Worm (Caenorhabditis elegans) whole organism, late embryonic: Measurements from ENCODE around the gene gsnl-1.

Source experiments
- C38D4.7 ChIP-seq: fragments of 200-800 bp; sonication (Bioruptor generic); optimal IDR thresholded peaks from 2 replicates; lab custom pipeline; 2018; ENCODE audit warnings: mild to moderate bottlenecking, missing genetic modification characterization, moderate library complexity, missing compliant biosample characterization
- F13H6.1 ChIP-seq: sonication (generic microtip); optimal IDR thresholded peaks from 2 replicates; lab custom pipeline; 2016; ENCODE audit warnings: missing genetic modification characterization, missing compliant biosample characterization
- K02D7.2 ChIP-seq: sonication (generic microtip); optimal IDR thresholded peaks from 2 replicates; lab custom pipeline; 2017; ENCODE audit warnings: mild to moderate bottlenecking, missing genetic modification characterization, missing compliant biosample characterization
- K09A11.1 ChIP-seq: sonication (generic microtip); optimal IDR thresholded peaks from 2 replicates; lab custom pipeline; 2017; ENCODE audit warnings: antibody characterized with exemption, mild to moderate bottlenecking, missing genetic modification characterization, missing compliant biosample characterization; ENCODE audit not compliant: insufficient read depth
- T23F11.4 ChIP-seq: fragments of 200-800 bp; sonication (Bioruptor generic); optimal IDR thresholded peaks from 2 replicates; lab custom pipeline; 2018; ENCODE audit warnings: mild to moderate bottlenecking, missing genetic modification characterization, missing compliant biosample characterization
- ahr-1 ChIP-seq: sonication (generic microtip); optimal IDR thresholded peaks from 2 replicates; lab custom pipeline; 2016; ENCODE audit warnings: missing genetic modification characterization, missing compliant biosample characterization
- ama-1 ChIP-seq: fragments of 150-350 bp; optimal IDR thresholded peaks from 2 replicates; lab custom pipeline; 2014
- ceh-14 ChIP-seq: sonication (generic microtip); optimal IDR thresholded peaks from 2 replicates; lab custom pipeline; 2016; ENCODE audit warnings: missing genotype, missing genetic modification characterization, missing compliant biosample characterization
- ceh-18 ChIP-seq: sonication (generic microtip); optimal IDR thresholded peaks from 2 replicates; lab custom pipeline; 2016; ENCODE audit warnings: missing genetic modification characterization, missing compliant biosample characterization
- ceh-31 ChIP-seq: sonication (generic microtip); optimal IDR thresholded peaks from 2 replicates; lab custom pipeline; 2016; ENCODE audit warnings: missing genetic modification characterization, missing compliant biosample characterization
- ceh-34 ChIP-seq: sonication (generic microtip); optimal IDR thresholded peaks from 2 replicates; lab custom pipeline; 2016; ENCODE audit warnings: mild to moderate bottlenecking, missing genetic modification characterization, missing compliant biosample characterization
- ceh-45 ChIP-seq: fragments of 200-800 bp; sonication (Bioruptor generic); IDR thresholded peaks from 2 replicates; pipeline ENCODE4 v1.3.6; 2022; ENCODE audit warnings: missing genetic modification reagents, missing genetic modification characterization, missing compliant biosample characterization
- ceh-9 ChIP-seq: sonication (generic microtip); optimal IDR thresholded peaks from 2 replicates; lab custom pipeline; 2016; ENCODE audit warnings: mild to moderate bottlenecking, missing genetic modification characterization, inconsistent platforms, missing compliant biosample characterization
- dve-1 ChIP-seq: sonication (generic microtip); optimal IDR thresholded peaks from 2 replicates; lab custom pipeline; 2017; ENCODE audit warnings: antibody characterized with exemption, mild to moderate bottlenecking, missing genetic modification characterization, missing compliant biosample characterization
- elt-2 ChIP-seq: sonication (generic microtip); optimal IDR thresholded peaks from 2 replicates; lab custom pipeline; 2016; ENCODE audit warnings: missing genetic modification reagents, missing genetic modification characterization, missing compliant biosample characterization
- fax-1 ChIP-seq: sonication (generic microtip); optimal IDR thresholded peaks from 2 replicates; lab custom pipeline; 2016; ENCODE audit warnings: missing genotype, missing genetic modification characterization, missing compliant biosample characterization
- fkh-10 ChIP-seq: fragments of 150-350 bp; optimal IDR thresholded peaks from 2 replicates; lab custom pipeline; 2014; ENCODE audit warnings: missing biosample characterization, missing genetic modification reagents, missing genetic modification characterization
- gmeb-2 ChIP-seq: sonication (generic microtip); optimal IDR thresholded peaks from 2 replicates; lab custom pipeline; 2016; ENCODE audit warnings: missing genetic modification characterization, inconsistent platforms, missing compliant biosample characterization
- lin-11 ChIP-seq: fragments of 200-800 bp; sonication (Bioruptor generic); optimal IDR thresholded peaks from 2 replicates; lab custom pipeline; 2018; ENCODE audit warnings: mild to moderate bottlenecking, missing genetic modification characterization, missing compliant biosample characterization
- nfya-1 ChIP-seq: sonication (generic microtip); optimal IDR thresholded peaks from 2 replicates; lab custom pipeline; 2017; ENCODE audit warnings: missing genetic modification characterization, mild to moderate bottlenecking, missing compliant biosample characterization, antibody characterized with exemption, moderate library complexity
- nhr-232 ChIP-seq: sonication (generic microtip); optimal IDR thresholded peaks from 2 replicates; lab custom pipeline; 2016; ENCODE audit warnings: missing genetic modification characterization, missing compliant biosample characterization
- odd-2 ChIP-seq: sonication (generic microtip); optimal IDR thresholded peaks from 2 replicates; lab custom pipeline; 2017; ENCODE audit warnings: antibody characterized with exemption, mild to moderate bottlenecking, missing genetic modification characterization, missing compliant biosample characterization
- pat-9 ChIP-seq: fragments of 200-800 bp; sonication (Bioruptor generic); optimal IDR thresholded peaks from 2 replicates; lab custom pipeline; 2018; ENCODE audit warnings: mild to moderate bottlenecking, missing genetic modification characterization, moderate library complexity, missing compliant biosample characterization
- pha-2 ChIP-seq: sonication (generic microtip); optimal IDR thresholded peaks from 2 replicates; lab custom pipeline; 2017; ENCODE audit warnings: mild to moderate bottlenecking, missing genetic modification characterization, missing compliant biosample characterization
- pros-1 ChIP-seq: fragments of 150-350 bp; optimal IDR thresholded peaks from 2 replicates; lab custom pipeline; 2014; ENCODE audit warnings: missing biosample characterization, missing genetic modification reagents, missing genetic modification characterization
- rnt-1 ChIP-seq: sonication (generic microtip); optimal IDR thresholded peaks from 2 replicates; lab custom pipeline; 2016; ENCODE audit warnings: missing genetic modification characterization, missing compliant biosample characterization
- sox-2 ChIP-seq: fragments of 200-800 bp; sonication (Bioruptor generic); IDR thresholded peaks from 2 replicates; pipeline ENCODE4 v1.3.6; 2022; ENCODE audit warnings: missing genetic modification reagents, missing genetic modification characterization, missing compliant biosample characterization
- sox-4 ChIP-seq: sonication (generic microtip); optimal IDR thresholded peaks from 2 replicates; lab custom pipeline; 2017; ENCODE audit warnings: mild to moderate bottlenecking, missing genetic modification characterization, inconsistent platforms, missing compliant biosample characterization
- syd-9 ChIP-seq: sonication (generic microtip); optimal IDR thresholded peaks from 2 replicates; lab custom pipeline; 2016; ENCODE audit warnings: mild to moderate bottlenecking, missing genetic modification characterization, moderate library complexity, missing compliant biosample characterization
- tbx-2 ChIP-seq: sonication (generic microtip); optimal IDR thresholded peaks from 2 replicates; lab custom pipeline; 2016; ENCODE audit warnings: missing genetic modification characterization, missing compliant biosample characterization
- tbx-7 ChIP-seq: sonication (generic microtip); optimal IDR thresholded peaks from 2 replicates; lab custom pipeline; 2016; ENCODE audit warnings: missing genotype, missing genetic modification characterization, missing compliant biosample characterization
- ttx-3 ChIP-seq: sonication (generic microtip); optimal IDR thresholded peaks from 2 replicates; lab custom pipeline; 2016; ENCODE audit warnings: missing genetic modification reagents, missing genetic modification characterization, missing compliant biosample characterization
- unc-3 ChIP-seq, 2 experiments: fragments of 200-800 bp in 1 of 2; sonication (Bioruptor generic) in 1 of 2; sonication (generic microtip) in 1 of 2; conservative IDR thresholded peaks in 1 of 2; optimal IDR thresholded peaks in 1 of 2; 2 replicates each; pipeline versions ENCODE4 v1.3.6 to Lab custom; 2016 to 2022; ENCODE audit warnings: missing compliant biosample characterization in 2 of 2, missing genetic modification characterization in 2 of 2, missing genetic modification reagents in 1 of 2
- unc-42 ChIP-seq: sonication (generic microtip); optimal IDR thresholded peaks from 2 replicates; lab custom pipeline; 2016; ENCODE audit warnings: missing genotype, missing genetic modification characterization, missing compliant biosample characterization
- unc-86 ChIP-seq: sonication (generic microtip); optimal IDR thresholded peaks from 2 replicates; lab custom pipeline; 2016; ENCODE audit warnings: missing genetic modification characterization, missing compliant biosample characterization

gsnl-1 gene

DNA sequence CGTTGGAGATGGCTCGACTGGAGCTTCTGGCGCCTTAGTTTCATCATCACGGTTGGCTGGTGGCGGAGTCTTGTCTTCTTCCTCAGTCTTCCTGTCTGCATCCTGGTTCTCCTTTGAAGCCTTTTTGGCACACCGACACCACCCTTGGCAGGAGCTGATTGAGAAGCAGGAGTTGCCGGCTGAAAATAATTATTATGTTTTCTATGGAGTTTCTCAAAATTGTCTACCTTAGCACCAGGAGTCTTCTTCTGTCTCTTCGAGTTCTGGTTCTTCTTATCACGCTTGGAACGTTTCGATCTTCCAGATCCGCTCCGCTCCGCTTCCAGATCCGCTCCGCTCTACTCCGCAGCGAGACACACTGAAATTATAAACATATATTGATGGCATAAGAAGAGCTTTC is 16.3 kb upstream of the gsnl-1 start, which contains the start of gene K06A4.6:
Gene K06A4.6 (minus strand): TSS at position 101 of the 400 bp plus-strand sequence.
- TF ChIP-seq C38D4.7 (GFP tag; lab: Kevin White, UChicago) = no peak
- TF ChIP-seq nhr-232 (tag; lab: Kevin White, UChicago) = no peak
- TF ChIP-seq unc-86 (tag; lab: Kevin White, UChicago) = no peak
- no peak for TF ChIP-seq ahr-1 (tag; lab: Kevin White, UChicago)
- no peak for TF ChIP-seq ama-1 (lab: Kevin White, UChicago)
- no peak for TF ChIP-seq ceh-31 (tag; lab: Kevin White, UChicago)
- TF ChIP-seq syd-9 (tag; lab: Kevin White, UChicago) = no peak
- TF ChIP-seq pha-2 = no peak
- no peak for TF ChIP-seq nfya-1
- no peak for TF ChIP-seq unc-42 (tag; lab: Kevin White, UChicago)
- no peak for TF ChIP-seq tbx-7 (tag; lab: Kevin White, UChicago)
- no peak for TF ChIP-seq ceh-14 (tag; lab: Kevin White, UChicago)
- no peak for TF ChIP-seq sox-4 (tag; lab: Kevin White, UChicago)
- TF ChIP-seq T23F11.4 (GFP tag; lab: Kevin White, UChicago) = no peak
- no peak for TF ChIP-seq sox-2 (GFP tag; lab: Robert Waterston, UW)
- no peak for TF ChIP-seq rnt-1 (tag; lab: Kevin White, UChicago)
- no peak for TF ChIP-seq F13H6.1 (tag; lab: Kevin White, UChicago)
- no peak for TF ChIP-seq pros-1
- TF ChIP-seq, all 69 proteins: peak for 0

DNA sequence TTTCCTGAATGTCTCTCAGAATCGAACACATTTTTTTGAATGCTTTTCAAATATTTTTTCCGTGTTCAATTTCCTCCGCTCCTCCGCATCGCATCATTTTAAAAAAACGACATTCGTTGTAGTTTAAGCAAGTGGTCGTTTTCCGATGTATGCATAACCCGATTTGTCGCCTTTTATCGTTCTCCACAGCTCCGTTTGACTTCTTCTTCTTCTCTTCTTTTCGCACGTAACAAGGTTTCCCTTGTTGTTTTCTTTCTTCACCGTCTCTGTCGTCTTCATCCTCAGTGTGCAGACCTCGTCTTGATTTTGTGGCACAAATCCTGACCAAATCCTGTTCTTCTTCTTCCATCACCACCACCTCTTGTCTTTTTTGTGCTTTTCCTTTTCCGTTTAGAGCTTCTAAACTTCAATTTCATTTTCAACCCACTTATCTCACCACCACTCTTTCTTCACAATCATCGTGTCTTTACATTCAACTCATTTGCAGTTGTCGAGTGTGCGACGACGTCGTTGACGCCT is 13.0 kb upstream of the gsnl-1 start, which contains the start of gene K06A4.2:
Gene K06A4.2 (plus strand): TSS at position 469 of the 519 bp plus-strand sequence.
- TF ChIP-seq pat-9 = no peak
- no peak for TF ChIP-seq unc-3 (GFP tag; conservative IDR thresholded peaks at IDR 0.05; lab: Robert Waterston, UW)
- TF ChIP-seq unc-3 (tag; optimal IDR thresholded peaks at IDR 0.05; lab: Kevin White, UChicago) = no peak
- TF ChIP-seq unc-86 (tag; lab: Kevin White, UChicago) = no peak
- peak; percentile 75 for TF ChIP-seq unc-42 (tag; lab: Kevin White, UChicago)
- no peak for TF ChIP-seq ceh-34
- TF ChIP-seq, all 69 proteins: peak for 1

DNA sequence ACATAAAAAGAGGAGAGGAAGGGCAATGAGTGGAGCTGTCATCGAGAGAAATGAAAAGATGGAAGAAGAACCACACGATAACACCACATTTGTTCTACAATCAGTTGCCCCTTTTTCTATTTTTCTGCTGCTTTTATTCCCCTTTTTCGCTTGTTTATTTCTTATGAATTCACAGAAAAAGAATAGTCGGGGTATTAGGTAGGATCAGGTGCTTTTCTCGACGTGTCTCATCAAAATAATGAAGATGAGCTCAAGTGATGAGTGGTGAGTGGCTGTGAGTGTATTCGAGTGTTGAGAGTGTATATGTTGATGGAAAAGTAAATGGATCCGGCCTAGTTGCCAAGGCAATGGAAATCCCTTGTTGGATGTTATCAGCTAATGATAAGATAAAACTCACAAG is 11.3 kb upstream of the gsnl-1 start:
- no peak for TF ChIP-seq tbx-2 (tag; lab: Kevin White, UChicago)
- TF ChIP-seq ceh-9 (tag; lab: Kevin White, UChicago) = no peak
- TF ChIP-seq ceh-45 (GFP tag; lab: Robert Waterston, UW) = no peak
- no peak for TF ChIP-seq gmeb-2 (tag; lab: Kevin White, UChicago)
- no peak for TF ChIP-seq fax-1
- no peak for TF ChIP-seq ceh-18 (tag; lab: Kevin White, UChicago)
- TF ChIP-seq unc-86 (tag; lab: Kevin White, UChicago) = no peak
- TF ChIP-seq C38D4.7 (GFP tag; lab: Kevin White, UChicago) = no peak
- TF ChIP-seq fkh-10 = no peak
- TF ChIP-seq odd-2 = no peak
- no peak for TF ChIP-seq K02D7.2 (tag; lab: Kevin White, UChicago)
- no peak for TF ChIP-seq dve-1
- no peak for TF ChIP-seq ttx-3 (tag; lab: Kevin White, UChicago)
- TF ChIP-seq unc-3 (GFP tag; conservative IDR thresholded peaks at IDR 0.05; lab: Robert Waterston, UW) = no peak
- no peak for TF ChIP-seq unc-3 (tag; optimal IDR thresholded peaks at IDR 0.05; lab: Kevin White, UChicago)
- TF ChIP-seq K09A11.1 (tag; lab: Kevin White, UChicago) = no peak
- TF ChIP-seq lin-11 (tag; lab: Kevin White, UChicago) = no peak
- TF ChIP-seq elt-2 (tag; lab: Kevin White, UChicago) = no peak

DNA sequence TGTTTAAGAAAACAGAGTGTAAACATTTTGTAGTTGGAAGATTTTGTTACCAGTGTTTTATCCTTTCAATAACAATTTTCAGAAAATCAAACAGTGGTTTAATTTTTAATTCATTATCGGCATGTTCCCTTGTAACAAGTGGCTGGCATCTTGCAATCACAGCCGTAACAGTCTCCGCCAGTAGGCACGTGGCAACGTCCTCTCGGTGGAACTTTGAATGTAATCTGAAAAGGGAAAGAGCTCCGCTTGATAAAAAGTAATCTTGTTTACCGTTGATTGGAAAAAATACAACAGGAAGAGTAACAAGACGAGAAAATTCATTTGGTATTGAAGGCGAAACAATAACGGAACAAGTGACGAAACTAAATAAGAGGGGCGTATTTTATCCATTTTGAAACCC is 7.4 kb upstream of the gsnl-1 start, which contains the start of gene K06A4.10:
Gene K06A4.10 (minus strand): TSS at position 390 of the 400 bp plus-strand sequence.
- TF ChIP-seq ceh-31 (tag; lab: Kevin White, UChicago) (no peak), lin-11 (tag; lab: Kevin White, UChicago) (no peak)
